Worm (Caenorhabditis elegans) whole organism, early embryonic: ENCODE data around the gene C18A3.3.
A peak's percentile ranks its signal among the peaks of the same experiment; 100 is the strongest.

Experiments
- B0310.2 ChIP-seq: sonication (generic microtip); optimal IDR thresholded peaks from 2 replicates; lab custom pipeline; 2016; ENCODE audit warnings: mild to moderate bottlenecking, missing genetic modification characterization, missing compliant biosample characterization
- F13C5.2 ChIP-seq: sonication (generic microtip); optimal IDR thresholded peaks from 2 replicates; lab custom pipeline; 2017; ENCODE audit warnings: mild to moderate bottlenecking, missing genetic modification characterization, inconsistent platforms, missing compliant biosample characterization
- aly-1 ChIP-seq: sonication (generic microtip); optimal IDR thresholded peaks from 2 replicates; lab custom pipeline; 2016; ENCODE audit warnings: missing genetic modification characterization, missing compliant biosample characterization
- ama-1 ChIP-seq: fragments of 150-350 bp; optimal IDR thresholded peaks from 2 replicates; lab custom pipeline; 2014
- ceh-13 ChIP-seq: fragments of 200-800 bp; sonication (Bioruptor generic); optimal IDR thresholded peaks from 2 replicates; lab custom pipeline; 2018; ENCODE audit warnings: mild to moderate bottlenecking, missing genetic modification characterization, missing compliant biosample characterization
- ceh-36 ChIP-seq: sonication (generic microtip); optimal IDR thresholded peaks from 2 replicates; lab custom pipeline; 2016; ENCODE audit warnings: missing genetic modification characterization, inconsistent platforms, missing compliant biosample characterization
- ets-7 ChIP-seq: sonication (generic microtip); optimal IDR thresholded peaks from 2 replicates; lab custom pipeline; 2016; ENCODE audit warnings: missing genotype, missing genetic modification characterization, missing compliant biosample characterization
- flt-1 ChIP-seq: fragments of 200-800 bp; sonication (Bioruptor generic); IDR thresholded peaks from 2 replicates; pipeline ENCODE4 v1.3.6; 2022; ENCODE audit warnings: missing genetic modification characterization, missing compliant biosample characterization
- hmbx-1 ChIP-seq: sonication (generic microtip); optimal IDR thresholded peaks from 2 replicates; lab custom pipeline; 2016; ENCODE audit warnings: mild to moderate bottlenecking, missing genetic modification characterization, missing compliant biosample characterization
- hmg-4 ChIP-seq: fragments of 200-800 bp; sonication (Bioruptor generic); optimal IDR thresholded peaks from 2 replicates; lab custom pipeline; 2018; ENCODE audit warnings: mild to moderate bottlenecking, missing genetic modification characterization, missing compliant biosample characterization
- hnd-1 ChIP-seq: sonication (generic microtip); optimal IDR thresholded peaks from 2 replicates; lab custom pipeline; 2016; ENCODE audit warnings: missing genetic modification characterization, missing compliant biosample characterization
- pes-1 ChIP-seq: fragments of 200-800 bp; sonication (Bioruptor generic); IDR thresholded peaks from 2 replicates; pipeline ENCODE4 v1.3.6; 2022; ENCODE audit warnings: missing genetic modification reagents, missing genetic modification characterization, missing compliant biosample characterization
- scrt-1 ChIP-seq: fragments of 200-800 bp; sonication (Bioruptor generic); IDR thresholded peaks from 2 replicates; pipeline ENCODE4 v1.3.6; 2022; ENCODE audit warnings: missing genetic modification characterization, missing compliant biosample characterization
- sea-1 ChIP-seq: fragments of 200-800 bp; sonication (Bioruptor generic); conservative IDR thresholded peaks from 2 replicates; pipeline ENCODE4 v1.3.6; 2022; ENCODE audit warnings: missing genetic modification characterization, missing compliant biosample characterization
- tbx-11 ChIP-seq: fragments of 200-800 bp; sonication (Bioruptor generic); IDR thresholded peaks from 2 replicates; pipeline ENCODE4 v1.3.6; 2022; ENCODE audit warnings: missing genetic modification characterization, missing compliant biosample characterization
- tbx-37 ChIP-seq: fragments of 200-800 bp; sonication (Bioruptor generic); conservative IDR thresholded peaks from 2 replicates; pipeline ENCODE4 v1.3.6; 2022; ENCODE audit warnings: missing genetic modification reagents, missing genetic modification characterization, missing compliant biosample characterization
- tra-4 ChIP-seq: sonication (generic microtip); optimal IDR thresholded peaks from 2 replicates; lab custom pipeline; 2017; ENCODE audit warnings: missing genetic modification characterization, missing compliant biosample characterization

C18A3.3 gene

ce11 chrII:5707532-5707931, 8.6 kb upstream of the C18A3.3 start, which contains the start of gene osta-2:
TSS of gene osta-2 (plus strand) at chrII:5707691.
- TF ChIP-seq tra-4 (tag; lab: Kevin White, UChicago), result no peak
- TF ChIP-seq pes-1, result no peak
- no peak for TF ChIP-seq ama-1
- TF ChIP-seq ceh-13 (GFP tag; lab: Kevin White, UChicago), result no peak
- no peak for TF ChIP-seq hnd-1 (tag; lab: Kevin White, UChicago)
- no peak for TF ChIP-seq flt-1 (GFP tag; lab: Robert Waterston, UW)

ce11 chrII:5708154-5708553, 8.0 kb upstream of the C18A3.3 start:
- TF ChIP-seq tbx-37 (GFP tag; lab: Robert Waterston, UW) (no peak), sea-1 (GFP tag; lab: Robert Waterston, UW) (no peak), ceh-13 (GFP tag; lab: Kevin White, UChicago) (no peak), aly-1 (tag; lab: Kevin White, UChicago) (no peak), tbx-11 (GFP tag; lab: Robert Waterston, UW) (no peak), flt-1 (GFP tag; lab: Robert Waterston, UW) (no peak), F13C5.2 (tag; lab: Kevin White, UChicago) (no peak), tra-4 (tag; lab: Kevin White, UChicago) (no peak), pes-1 (no peak), B0310.2 (tag; lab: Kevin White, UChicago) (no peak), hmg-4 (GFP tag; lab: Kevin White, UChicago) (no peak), hmbx-1 (no peak), ama-1 (no peak), hnd-1 (tag; lab: Kevin White, UChicago) (no peak), ets-7 (tag; lab: Kevin White, UChicago) (no peak), ceh-36 (tag; lab: Kevin White, UChicago) (no peak), scrt-1 (GFP tag; lab: Robert Waterston, UW) (no peak)

ce11 chrII:5710835-5711234, 5.3 kb upstream of the C18A3.3 start:
- TF ChIP-seq ama-1, result no peak
- TF ChIP-seq B0310.2 (tag; lab: Kevin White, UChicago), result no peak
- no peak for TF ChIP-seq tbx-37 (GFP tag; lab: Robert Waterston, UW)

- TF ChIP-seq hmbx-1, result no peak
- TF ChIP-seq ama-1, result peak; percentile 28
Measured at ce11 chrII:5712126-5712525, 4.0 kb upstream of the C18A3.3 start.

ce11 chrII:5714807-5715206, 1.3 kb upstream of the C18A3.3 start, which contains the start of the genes tiar-1 and lelo-4:
TSS of gene tiar-1 (minus strand) at chrII:5714823.
TSS of gene lelo-4 (plus strand) at chrII:5714924.
- TF ChIP-seq ama-1, result no peak
- no peak for TF ChIP-seq B0310.2 (tag; lab: Kevin White, UChicago)
- TF ChIP-seq F13C5.2 (tag; lab: Kevin White, UChicago), result peak; percentile 29
- TF ChIP-seq hmg-4 (GFP tag; lab: Kevin White, UChicago), result peak; percentile 7

- TF ChIP-seq tra-4 (tag; lab: Kevin White, UChicago) (no peak), hmbx-1 (no peak)
Measured at ce11 chrII:5717831-5718230, 1.7 kb downstream of the C18A3.3 start, which contains the start of gene zipt-3. TSS of gene zipt-3 (plus strand) at chrII:5718131.

- no peak for TF ChIP-seq hmbx-1
- TF ChIP-seq flt-1 (GFP tag; lab: Robert Waterston, UW), result no peak
- no peak for TF ChIP-seq ets-7 (tag; lab: Kevin White, UChicago)
- no peak for TF ChIP-seq ceh-13 (GFP tag; lab: Kevin White, UChicago)
- no peak for TF ChIP-seq B0310.2 (tag; lab: Kevin White, UChicago)
Measured at ce11 chrII:5719848-5720247, 3.7 kb downstream of the C18A3.3 start, which contains the start of gene damt-1. TSS of gene damt-1 (plus strand) at chrII:5720148.

- TF ChIP-seq tra-4 (tag; lab: Kevin White, UChicago) (no peak), ceh-36 (tag; lab: Kevin White, UChicago) (no peak), B0310.2 (tag; lab: Kevin White, UChicago) (no peak), hmg-4 (GFP tag; lab: Kevin White, UChicago) (no peak), scrt-1 (GFP tag; lab: Robert Waterston, UW) (no peak)
Measured at ce11 chrII:5725094-5725493, 9.0 kb downstream of the C18A3.3 start.

ce11 chrII:5727707-5728106, 11.6 kb downstream of the C18A3.3 start, which contains the start of gene rab-3:
TSS of gene rab-3 (minus strand) at chrII:5727853.
- TF ChIP-seq sea-1 (GFP tag; lab: Robert Waterston, UW) (no peak), flt-1 (GFP tag; lab: Robert Waterston, UW) (no peak), B0310.2 (tag; lab: Kevin White, UChicago) (no peak), ets-7 (tag; lab: Kevin White, UChicago) (no peak), hmg-4 (GFP tag; lab: Kevin White, UChicago) (no peak), ama-1 (no peak), scrt-1 (GFP tag; lab: Robert Waterston, UW) (no peak), tbx-11 (GFP tag; lab: Robert Waterston, UW) (no peak), hmbx-1 (no peak), F13C5.2 (tag; lab: Kevin White, UChicago) (no peak), ceh-36 (tag; lab: Kevin White, UChicago) (no peak), pes-1 (no peak), tbx-37 (GFP tag; lab: Robert Waterston, UW) (no peak), hnd-1 (tag; lab: Kevin White, UChicago) (no peak), aly-1 (tag; lab: Kevin White, UChicago) (no peak), ceh-13 (GFP tag; lab: Kevin White, UChicago) (no peak), tra-4 (tag; lab: Kevin White, UChicago) (no peak)
